Fruit fly (Drosophila melanogaster) whole organism, wandering third instar larva: Measurements from ENCODE around the gene Prx2.

Experiments used
- Abd-B ChIP-seq: fragments of >200 bp; optimal IDR thresholded peaks from 2 replicates; lab custom pipeline; 2017; ENCODE audit warnings: missing biosample characterization, missing genetic modification characterization
- CG32264 ChIP-seq: fragments of 200-800 bp; sonication (Bioruptor generic); optimal IDR thresholded peaks from 2 replicates; lab custom pipeline; 2016; ENCODE audit warnings: missing biosample characterization, missing genetic modification characterization
- CG9705 ChIP-seq: fragments of 200-800 bp; sonication (Bioruptor generic); optimal IDR thresholded peaks from 2 replicates; lab custom pipeline; 2018; ENCODE audit warnings: missing biosample characterization, mild to moderate bottlenecking, missing genetic modification characterization
- CrebA ChIP-seq: fragments of 200-800 bp; sonication (Bioruptor generic); optimal IDR thresholded peaks from 2 replicates; lab custom pipeline; 2016; ENCODE audit warnings: missing biosample characterization, mild to moderate bottlenecking, missing genetic modification characterization, borderline replicate concordance
- Dfd ChIP-seq: fragments of >200 bp; optimal IDR thresholded peaks from 2 replicates; lab custom pipeline; 2017; ENCODE audit warnings: missing biosample characterization, missing genetic modification characterization
- Dif ChIP-seq: fragments of 200-275, 200-300 bp; sonication (Bioruptor generic); optimal IDR thresholded peaks from 2 replicates; lab custom pipeline; 2018; ENCODE audit warnings: missing biosample characterization, missing genetic modification characterization; ENCODE audit not compliant: partially characterized antibody
- GATAd ChIP-seq: sonication (Bioruptor generic); optimal IDR thresholded peaks from 2 replicates; lab custom pipeline; 2016; ENCODE audit warnings: missing biosample characterization, missing genetic modification characterization
- HLH106 ChIP-seq: fragments of 200-800 bp; optimal IDR thresholded peaks from 3 replicates; lab custom pipeline; 2019; ENCODE audit warnings: missing biosample characterization, mild to moderate bottlenecking, missing genetic modification characterization, moderate library complexity
- Hnf4 ChIP-seq: fragments of 200-800 bp; sonication (Bioruptor generic); optimal IDR thresholded peaks from 2 replicates; lab custom pipeline; 2016; ENCODE audit warnings: missing biosample characterization, mild to moderate bottlenecking, missing genetic modification characterization
- Hr78 ChIP-seq: fragments of >200 bp; optimal IDR thresholded peaks from 2 replicates; lab custom pipeline; 2017; ENCODE audit warnings: missing biosample characterization, missing genetic modification characterization
- Hr83 ChIP-seq: fragments of 200-300 bp; sonication (Bioruptor generic); optimal IDR thresholded peaks from 2 replicates; lab custom pipeline; 2016; ENCODE audit warnings: missing biosample characterization, mild to moderate bottlenecking, missing genetic modification characterization, moderate library complexity; ENCODE audit not compliant: poor library complexity, severe bottlenecking
- Jra ChIP-seq: sonication (Bioruptor generic); optimal IDR thresholded peaks from 2 replicates; lab custom pipeline; 2016; ENCODE audit warnings: missing biosample characterization, missing genetic modification characterization
- Mio ChIP-seq: sonication (Bioruptor generic); optimal IDR thresholded peaks from 2 replicates; lab custom pipeline; 2016; ENCODE audit warnings: missing biosample characterization, missing genetic modification characterization
- Myc ChIP-seq: fragments of >200 bp; optimal IDR thresholded peaks from 2 replicates; lab custom pipeline; 2017
- N ChIP-seq: fragments of >200 bp; optimal IDR thresholded peaks from 2 replicates; lab custom pipeline; 2018; ENCODE audit warnings: missing biosample characterization, missing external identifiers, missing genetic modification characterization
- OdsH ChIP-seq: fragments of 200-800 bp; sonication (Bioruptor generic); optimal IDR thresholded peaks from 2 replicates; lab custom pipeline; 2016; ENCODE audit warnings: missing biosample characterization, mild to moderate bottlenecking, missing genetic modification characterization
- Rel ChIP-seq, 2 experiments: fragments of 200-800 bp; sonication (Bioruptor generic) in 1 of 2; optimal IDR thresholded peaks; 2 replicates in 1 of 2; 3 replicates in 1 of 2; lab custom pipeline; 2016 to 2019; ENCODE audit warnings: mild to moderate bottlenecking in 2 of 2, missing biosample characterization in 2 of 2, missing genetic modification characterization in 2 of 2, moderate library complexity in 1 of 2
- Sp1 ChIP-seq: fragments of 200-800 bp; sonication (Bioruptor generic); optimal IDR thresholded peaks from 3 replicates; lab custom pipeline; 2019; ENCODE audit warnings: missing biosample characterization, mild to moderate bottlenecking, missing genetic modification characterization, moderate library complexity
- Vsx2 ChIP-seq: fragments of 200-300, 225-300 bp; sonication (Bioruptor generic); optimal IDR thresholded peaks from 2 replicates; lab custom pipeline; 2018; ENCODE audit warnings: missing biosample characterization, missing genetic modification characterization; ENCODE audit not compliant: partially characterized antibody
- br ChIP-seq: fragments of 200-800 bp; sonication (Bioruptor generic); optimal IDR thresholded peaks from 2 replicates; lab custom pipeline; 2016; ENCODE audit warnings: missing biosample characterization, missing genetic modification characterization
- brk ChIP-seq: fragments of 200-800 bp; sonication (Bioruptor generic); optimal IDR thresholded peaks from 2 replicates; lab custom pipeline; 2016; ENCODE audit warnings: missing biosample characterization, mild to moderate bottlenecking, missing genetic modification characterization
- dl ChIP-seq, 2 experiments: fragments of 175-275, 200-275 bp in 1 of 2; fragments of 200-275 bp in 1 of 2; sonication (Bioruptor generic); optimal IDR thresholded peaks; lab custom pipeline; 2018; ENCODE audit warnings: mild to moderate bottlenecking in 2 of 2, missing biosample characterization in 2 of 2, missing genetic modification characterization in 2 of 2, moderate library complexity in 2 of 2; ENCODE audit not compliant: partially characterized antibody in 2 of 2, insufficient read depth in 1 of 2
- dmrt93B ChIP-seq: fragments of 200-800 bp; sonication (Bioruptor generic); optimal IDR thresholded peaks from 2 replicates; lab custom pipeline; 2018; ENCODE audit warnings: missing biosample characterization, mild to moderate bottlenecking, missing genetic modification characterization
- dsf ChIP-seq: sonication (Bioruptor generic); optimal IDR thresholded peaks from 2 replicates; lab custom pipeline; 2016; ENCODE audit warnings: missing biosample characterization, missing genetic modification characterization, borderline replicate concordance
- ey ChIP-seq: fragments of 200-800 bp; sonication (Bioruptor generic); optimal IDR thresholded peaks from 2 replicates; lab custom pipeline; 2016; ENCODE audit warnings: missing biosample characterization, missing genetic modification characterization
- foxo ChIP-seq, 2 experiments: fragments of 200-800 bp; sonication (Bioruptor generic); optimal IDR thresholded peaks; 2 replicates in 1 of 2; 3 replicates in 1 of 2; lab custom pipeline; 2016 to 2017; ENCODE audit warnings: missing biosample characterization in 2 of 2, missing genetic modification characterization in 2 of 2
- fru ChIP-seq: fragments of 200-800 bp; sonication (Bioruptor generic); optimal IDR thresholded peaks from 3 replicates; lab custom pipeline; 2016; ENCODE audit warnings: missing biosample characterization, mild to moderate bottlenecking, missing genetic modification characterization
- h ChIP-seq: fragments of 200-800 bp; sonication (Bioruptor generic); optimal IDR thresholded peaks from 3 replicates; lab custom pipeline; 2016; ENCODE audit warnings: missing biosample characterization, mild to moderate bottlenecking, missing genetic modification characterization
- jim ChIP-seq: fragments of 175-275, 200-325 bp; sonication (Bioruptor generic); optimal IDR thresholded peaks from 2 replicates; lab custom pipeline; 2016; ENCODE audit warnings: missing biosample characterization, mild to moderate bottlenecking, missing genetic modification characterization
- lola ChIP-seq: fragments of >200 bp; optimal IDR thresholded peaks from 2 replicates; lab custom pipeline; 2017; ENCODE audit warnings: missing biosample characterization, missing genetic modification characterization
- pan ChIP-seq: fragments of >200 bp; optimal IDR thresholded peaks from 2 replicates; lab custom pipeline; 2017
- psq ChIP-seq: fragments of 200-800 bp; sonication (Bioruptor generic); optimal IDR thresholded peaks from 3 replicates; lab custom pipeline; 2017; ENCODE audit warnings: missing biosample characterization, mild to moderate bottlenecking, missing genetic modification characterization, moderate library complexity
- rgr ChIP-seq: fragments of 200-800 bp; sonication (Bioruptor generic); optimal IDR thresholded peaks from 3 replicates; lab custom pipeline; 2016; ENCODE audit warnings: missing biosample characterization, mild to moderate bottlenecking, missing genetic modification characterization
- sage ChIP-seq: fragments of 200-800 bp; sonication (Bioruptor generic); optimal IDR thresholded peaks from 2 replicates; lab custom pipeline; 2016; ENCODE audit warnings: missing biosample characterization, mild to moderate bottlenecking, missing genetic modification characterization
- sv ChIP-seq: fragments of 200-800 bp; sonication (Bioruptor generic); optimal IDR thresholded peaks from 3 replicates; lab custom pipeline; 2016; ENCODE audit warnings: missing biosample characterization, missing genetic modification characterization
- tai ChIP-seq: sonication (Bioruptor generic); optimal IDR thresholded peaks from 2 replicates; lab custom pipeline; 2016; ENCODE audit warnings: missing biosample characterization, missing genetic modification characterization
- usp ChIP-seq: fragments of >200 bp; optimal IDR thresholded peaks from 2 replicates; lab custom pipeline; 2017; ENCODE audit warnings: missing biosample characterization, missing genetic modification characterization
- woc ChIP-seq: sonication (Bioruptor generic); optimal IDR thresholded peaks from 2 replicates; lab custom pipeline; 2016; ENCODE audit warnings: missing biosample characterization, mild to moderate bottlenecking, missing genetic modification characterization

Prx2 gene

dm6 chrX:13331814-13332701 is 2.4 kb downstream of the Prx2 start:
- TF ChIP-seq Hr78 (no peak), ey (GFP tag; lab: Kevin White, UChicago) (peak; percentile 88), jim (no peak), fru (GFP tag; lab: Kevin White, UChicago) (peak; percentile 91), Dif (peak; percentile 4), psq (GFP tag; lab: Kevin White, UChicago) (peak; percentile 79), lola (GFP tag; lab: Kevin White, UChicago) (no peak), foxo (GFP tag; optimal IDR thresholded peaks at IDR 0.05; lab: Kevin White, UChicago) (peak; percentile 78 to 92), br (peak; percentile 89), Dfd (no peak), Vsx2 (GFP tag; lab: Kevin White, UChicago) (no peak), tai (GFP tag; lab: Kevin White, UChicago) (peak; percentile 45), h (GFP tag; lab: Kevin White, UChicago) (peak; percentile 92), usp (GFP tag; lab: Kevin White, UChicago) (no peak), rgr (GFP tag; lab: Kevin White, UChicago) (peak; percentile 93), OdsH (GFP tag; lab: Kevin White, UChicago) (peak; percentile 83), HLH106 (tag; lab: Kevin White, UChicago) (peak; percentile 66), Mio (GFP tag; lab: Kevin White, UChicago) (peak; percentile 18), dl (GFP tag; optimal IDR thresholded peaks at IDR 0.05; lab: Kevin White, UChicago; ENCODE audit: insufficient read depth in 1 of 2, partially characterized antibody in 2 of 2) (no peak), woc (GFP tag; lab: Kevin White, UChicago) (peak; percentile 49), GATAd (GFP tag; lab: Kevin White, UChicago) (no peak), Hnf4 (GFP tag; lab: Kevin White, UChicago) (peak; percentile 80), Myc (lab: Kevin White, UChicago) (no peak), brk (GFP tag; lab: Kevin White, UChicago) (peak; percentile 52), CG32264 (GFP tag; lab: Kevin White, UChicago) (peak; percentile 73), Abd-B (GFP tag; lab: Kevin White, UChicago) (no peak), dsf (GFP tag; lab: Kevin White, UChicago) (no peak), N (no peak), CrebA (peak; percentile 85), Sp1 (GFP tag; lab: Kevin White, UChicago) (peak; percentile 72), dmrt93B (GFP tag; lab: Kevin White, UChicago) (peak; percentile 68), Jra (peak; percentile 61), Rel (GFP tag; optimal IDR thresholded peaks at IDR 0.05; lab: Kevin White, UChicago) (no peak), Rel (tag; optimal IDR thresholded peaks at IDR 0.05; lab: Kevin White, UChicago) (peak; percentile 90), sage (peak; percentile 51)

dm6 chrX:13332702-13333243 is 3.1 kb downstream of the Prx2 start:
- no peak for TF ChIP-seq sv (GFP tag; lab: Kevin White, UChicago)
- peak; percentile 63 for TF ChIP-seq fru (GFP tag; lab: Kevin White, UChicago)
- TF ChIP-seq psq (GFP tag; lab: Kevin White, UChicago): no peak
- TF ChIP-seq GATAd (GFP tag; lab: Kevin White, UChicago): no peak
- TF ChIP-seq Dif: no peak
- TF ChIP-seq jim: no peak
- no peak for TF ChIP-seq sage
- peak; percentile 41 for TF ChIP-seq h (GFP tag; lab: Kevin White, UChicago)
- no peak for TF ChIP-seq usp (GFP tag; lab: Kevin White, UChicago)
- no peak for TF ChIP-seq Hnf4 (GFP tag; lab: Kevin White, UChicago)
- peak; percentile 34 for TF ChIP-seq OdsH (GFP tag; lab: Kevin White, UChicago)
- TF ChIP-seq tai (GFP tag; lab: Kevin White, UChicago): no peak
- no peak for TF ChIP-seq Vsx2 (GFP tag; lab: Kevin White, UChicago)
- no peak for TF ChIP-seq Jra
- no peak for TF ChIP-seq N
- TF ChIP-seq br: peak; percentile 37
- no peak for TF ChIP-seq lola (GFP tag; lab: Kevin White, UChicago)
- no peak for TF ChIP-seq dl (GFP tag; optimal IDR thresholded peaks at IDR 0.05; lab: Kevin White, UChicago; ENCODE audit: insufficient read depth in 1 of 2, partially characterized antibody in 2 of 2)
- no peak for TF ChIP-seq CG9705 (GFP tag; lab: Kevin White, UChicago)
- no peak for TF ChIP-seq Mio (GFP tag; lab: Kevin White, UChicago)
- peak; percentile 74 for TF ChIP-seq woc (GFP tag; lab: Kevin White, UChicago)
- no peak for TF ChIP-seq Abd-B (GFP tag; lab: Kevin White, UChicago)
- TF ChIP-seq CrebA: no peak
- TF ChIP-seq pan (lab: Kevin White, UChicago): no peak
- TF ChIP-seq Hr83: no peak
- TF ChIP-seq rgr (GFP tag; lab: Kevin White, UChicago): peak; percentile 5
- no peak for TF ChIP-seq CG32264 (GFP tag; lab: Kevin White, UChicago)
- no peak for TF ChIP-seq Hr78
- no peak for TF ChIP-seq dmrt93B (GFP tag; lab: Kevin White, UChicago)
- TF ChIP-seq foxo (GFP tag; optimal IDR thresholded peaks at IDR 0.05; lab: Kevin White, UChicago): peak in 1 of 2 experiments; percentile 46
- no peak for TF ChIP-seq Dfd
- TF ChIP-seq brk (GFP tag; lab: Kevin White, UChicago): no peak
- peak; percentile 27 for TF ChIP-seq ey (GFP tag; lab: Kevin White, UChicago)
- no peak for TF ChIP-seq dsf (GFP tag; lab: Kevin White, UChicago)
- peak; percentile 41 for TF ChIP-seq HLH106 (tag; lab: Kevin White, UChicago)
- TF ChIP-seq Sp1 (GFP tag; lab: Kevin White, UChicago): peak; percentile 25
- no peak for TF ChIP-seq Myc (lab: Kevin White, UChicago)
- TF ChIP-seq Rel (GFP tag; optimal IDR thresholded peaks at IDR 0.05; lab: Kevin White, UChicago): no peak
- no peak for TF ChIP-seq Rel (tag; optimal IDR thresholded peaks at IDR 0.05; lab: Kevin White, UChicago)
